Worm (Caenorhabditis elegans) whole organism, late embryonic: Measurements from ENCODE around the gene C25A8.1.

Experiments
- K02D7.2 ChIP-seq: sonication (generic microtip); optimal IDR thresholded peaks from 2 replicates; lab custom pipeline; 2017; ENCODE audit warnings: mild to moderate bottlenecking, missing genetic modification characterization, missing compliant biosample characterization
- T23F11.4 ChIP-seq: fragments of 200-800 bp; sonication (Bioruptor generic); optimal IDR thresholded peaks from 2 replicates; lab custom pipeline; 2018; ENCODE audit warnings: mild to moderate bottlenecking, missing genetic modification characterization, missing compliant biosample characterization
- Y22D7AL.16 ChIP-seq: sonication (generic microtip); optimal IDR thresholded peaks from 2 replicates; lab custom pipeline; 2016; ENCODE audit warnings: missing genetic modification characterization, missing compliant biosample characterization
- ahr-1 ChIP-seq: sonication (generic microtip); optimal IDR thresholded peaks from 2 replicates; lab custom pipeline; 2016; ENCODE audit warnings: missing genetic modification characterization, missing compliant biosample characterization
- ama-1 ChIP-seq: fragments of 150-350 bp; optimal IDR thresholded peaks from 2 replicates; lab custom pipeline; 2014
- ceh-14 ChIP-seq: sonication (generic microtip); optimal IDR thresholded peaks from 2 replicates; lab custom pipeline; 2016; ENCODE audit warnings: missing genotype, missing genetic modification characterization, missing compliant biosample characterization
- ceh-18 ChIP-seq: sonication (generic microtip); optimal IDR thresholded peaks from 2 replicates; lab custom pipeline; 2016; ENCODE audit warnings: missing genetic modification characterization, missing compliant biosample characterization
- ceh-19 ChIP-seq: fragments of 200-800 bp; sonication (Bioruptor generic); optimal IDR thresholded peaks from 2 replicates; lab custom pipeline; 2018; ENCODE audit warnings: mild to moderate bottlenecking, missing genetic modification characterization, missing compliant biosample characterization
- ceh-2 ChIP-seq: sonication (generic microtip); optimal IDR thresholded peaks from 2 replicates; lab custom pipeline; 2016; ENCODE audit warnings: missing genotype, missing genetic modification characterization, missing compliant biosample characterization
- ceh-30 ChIP-seq: fragments of 150-350 bp; optimal IDR thresholded peaks from 2 replicates; lab custom pipeline; 2014; ENCODE audit warnings: missing biosample characterization, missing genetic modification characterization
- ceh-31 ChIP-seq: sonication (generic microtip); optimal IDR thresholded peaks from 2 replicates; lab custom pipeline; 2016; ENCODE audit warnings: missing genetic modification characterization, missing compliant biosample characterization
- ceh-48 ChIP-seq: sonication (generic microtip); optimal IDR thresholded peaks from 2 replicates; lab custom pipeline; 2016; ENCODE audit warnings: missing genetic modification characterization, inconsistent platforms, missing compliant biosample characterization
- ceh-6 ChIP-seq: fragments of 200-800 bp; sonication (Bioruptor generic); optimal IDR thresholded peaks from 2 replicates; lab custom pipeline; 2018; ENCODE audit warnings: mild to moderate bottlenecking, missing genetic modification characterization, missing compliant biosample characterization
- che-1 ChIP-seq: sonication (generic microtip); optimal IDR thresholded peaks from 2 replicates; lab custom pipeline; 2016; ENCODE audit warnings: mild to moderate bottlenecking, missing genetic modification characterization, missing compliant biosample characterization
- dmd-4 ChIP-seq: sonication (generic microtip); optimal IDR thresholded peaks from 2 replicates; lab custom pipeline; 2016; ENCODE audit warnings: borderline replicate concordance, missing genetic modification characterization, missing compliant biosample characterization
- fax-1 ChIP-seq: sonication (generic microtip); optimal IDR thresholded peaks from 2 replicates; lab custom pipeline; 2016; ENCODE audit warnings: missing genotype, missing genetic modification characterization, missing compliant biosample characterization
- fkh-10 ChIP-seq: fragments of 150-350 bp; optimal IDR thresholded peaks from 2 replicates; lab custom pipeline; 2014; ENCODE audit warnings: missing biosample characterization, missing genetic modification reagents, missing genetic modification characterization
- gmeb-2 ChIP-seq: sonication (generic microtip); optimal IDR thresholded peaks from 2 replicates; lab custom pipeline; 2016; ENCODE audit warnings: missing genetic modification characterization, inconsistent platforms, missing compliant biosample characterization
- hlh-15 ChIP-seq: sonication (generic microtip); optimal IDR thresholded peaks from 2 replicates; lab custom pipeline; 2016; ENCODE audit warnings: missing genetic modification characterization, missing compliant biosample characterization
- hlh-30 ChIP-seq: sonication (generic microtip); optimal IDR thresholded peaks from 2 replicates; lab custom pipeline; 2017; ENCODE audit warnings: antibody characterized with exemption, missing genetic modification characterization, missing compliant biosample characterization; ENCODE audit not compliant: insufficient read depth
- hlh-8 ChIP-seq: sonication (generic microtip); optimal IDR thresholded peaks from 2 replicates; lab custom pipeline; 2016; ENCODE audit warnings: missing genotype, missing genetic modification characterization, missing compliant biosample characterization
- lim-6 ChIP-seq: sonication (generic microtip); optimal IDR thresholded peaks from 2 replicates; lab custom pipeline; 2016; ENCODE audit warnings: missing genetic modification characterization, missing compliant biosample characterization
- lin-11 ChIP-seq: fragments of 200-800 bp; sonication (Bioruptor generic); optimal IDR thresholded peaks from 2 replicates; lab custom pipeline; 2018; ENCODE audit warnings: mild to moderate bottlenecking, missing genetic modification characterization, missing compliant biosample characterization
- madf-2 ChIP-seq: sonication (generic microtip); optimal IDR thresholded peaks from 2 replicates; lab custom pipeline; 2017; ENCODE audit warnings: missing genetic modification characterization, missing compliant biosample characterization
- mec-3 ChIP-seq: sonication (generic microtip); optimal IDR thresholded peaks from 2 replicates; lab custom pipeline; 2016; ENCODE audit warnings: borderline replicate concordance, missing genetic modification characterization, missing compliant biosample characterization
- nfya-1 ChIP-seq: sonication (generic microtip); optimal IDR thresholded peaks from 2 replicates; lab custom pipeline; 2017; ENCODE audit warnings: missing genetic modification characterization, mild to moderate bottlenecking, missing compliant biosample characterization, antibody characterized with exemption, moderate library complexity
- nhr-11 ChIP-seq: fragments of 150-350 bp; optimal IDR thresholded peaks from 2 replicates; lab custom pipeline; 2014; ENCODE audit warnings: missing biosample characterization, missing genetic modification characterization
- nhr-232 ChIP-seq: sonication (generic microtip); optimal IDR thresholded peaks from 2 replicates; lab custom pipeline; 2016; ENCODE audit warnings: missing genetic modification characterization, missing compliant biosample characterization
- npax-4 ChIP-seq: sonication (generic microtip); optimal IDR thresholded peaks from 2 replicates; lab custom pipeline; 2016; ENCODE audit warnings: missing genetic modification characterization, missing compliant biosample characterization
- odd-2 ChIP-seq: sonication (generic microtip); optimal IDR thresholded peaks from 2 replicates; lab custom pipeline; 2017; ENCODE audit warnings: antibody characterized with exemption, mild to moderate bottlenecking, missing genetic modification characterization, missing compliant biosample characterization
- pag-3 ChIP-seq: sonication (generic microtip); optimal IDR thresholded peaks from 2 replicates; lab custom pipeline; 2016; ENCODE audit warnings: missing compliant biosample characterization, missing genetic modification characterization, borderline replicate concordance
- pat-9 ChIP-seq: fragments of 200-800 bp; sonication (Bioruptor generic); optimal IDR thresholded peaks from 2 replicates; lab custom pipeline; 2018; ENCODE audit warnings: mild to moderate bottlenecking, missing genetic modification characterization, moderate library complexity, missing compliant biosample characterization
- pax-1 ChIP-seq: fragments of 150-350 bp; optimal IDR thresholded peaks from 2 replicates; lab custom pipeline; 2014; ENCODE audit warnings: missing biosample characterization, missing genetic modification characterization
- pha-4 ChIP-seq: fragments of 150-350 bp; optimal IDR thresholded peaks from 2 replicates; lab custom pipeline; 2018; ENCODE audit warnings: missing biosample characterization, missing genetic modification reagents, missing genetic modification characterization
- ref-2 ChIP-seq: sonication (generic microtip); optimal IDR thresholded peaks from 2 replicates; lab custom pipeline; 2016; ENCODE audit warnings: missing genetic modification characterization, missing compliant biosample characterization
- rnt-1 ChIP-seq: sonication (generic microtip); optimal IDR thresholded peaks from 2 replicates; lab custom pipeline; 2016; ENCODE audit warnings: missing genetic modification characterization, missing compliant biosample characterization
- sdc-2 ChIP-seq: sonication (generic microtip); optimal IDR thresholded peaks from 2 replicates; lab custom pipeline; 2016; ENCODE audit warnings: missing genotype, missing genetic modification characterization, missing compliant biosample characterization
- sox-2 ChIP-seq: fragments of 200-800 bp; sonication (Bioruptor generic); IDR thresholded peaks from 2 replicates; pipeline ENCODE4 v1.3.6; 2022; ENCODE audit warnings: missing genetic modification reagents, missing genetic modification characterization, missing compliant biosample characterization
- syd-9 ChIP-seq: sonication (generic microtip); optimal IDR thresholded peaks from 2 replicates; lab custom pipeline; 2016; ENCODE audit warnings: mild to moderate bottlenecking, missing genetic modification characterization, moderate library complexity, missing compliant biosample characterization
- tbx-2 ChIP-seq: sonication (generic microtip); optimal IDR thresholded peaks from 2 replicates; lab custom pipeline; 2016; ENCODE audit warnings: missing genetic modification characterization, missing compliant biosample characterization
- tbx-7 ChIP-seq: sonication (generic microtip); optimal IDR thresholded peaks from 2 replicates; lab custom pipeline; 2016; ENCODE audit warnings: missing genotype, missing genetic modification characterization, missing compliant biosample characterization
- unc-3 ChIP-seq, 2 experiments: fragments of 200-800 bp in 1 of 2; sonication (Bioruptor generic) in 1 of 2; sonication (generic microtip) in 1 of 2; conservative IDR thresholded peaks in 1 of 2; optimal IDR thresholded peaks in 1 of 2; 2 replicates each; pipeline versions ENCODE4 v1.3.6 to Lab custom; 2016 to 2022; ENCODE audit warnings: missing compliant biosample characterization in 2 of 2, missing genetic modification characterization in 2 of 2, missing genetic modification reagents in 1 of 2
- unc-55 ChIP-seq: sonication (generic microtip); optimal IDR thresholded peaks from 2 replicates; lab custom pipeline; 2017; ENCODE audit warnings: missing biosample characterization, missing genetic modification reagents, missing genetic modification characterization
- unc-86 ChIP-seq: sonication (generic microtip); optimal IDR thresholded peaks from 2 replicates; lab custom pipeline; 2016; ENCODE audit warnings: missing genetic modification characterization, missing compliant biosample characterization
- zip-5 ChIP-seq: sonication (generic microtip); optimal IDR thresholded peaks from 2 replicates; lab custom pipeline; 2016; ENCODE audit warnings: missing genetic modification characterization, missing compliant biosample characterization
- ztf-16 ChIP-seq: sonication (generic microtip); optimal IDR thresholded peaks from 2 replicates; lab custom pipeline; 2017; ENCODE audit warnings: missing genetic modification characterization, missing compliant biosample characterization

Gene C25A8.1

ce11 chrIV:7035823-7036222, 24.9 kb downstream of the C25A8.1 start, which contains the start of gene C06G3.3:
C06G3.3 (plus strand) TSS chrIV:7036123.
- no peak for TF ChIP-seq lim-6

ce11 chrIV:7036790-7037189, 25.9 kb downstream of the C25A8.1 start, which contains the start of gene ufl-1:
ufl-1 (minus strand) TSS chrIV:7036859.
- TF ChIP-seq npax-4 (tag; lab: Kevin White, UChicago), result no peak
- no peak for TF ChIP-seq pha-4 (tag; lab: Kevin White, UChicago)
- no peak for TF ChIP-seq gmeb-2 (tag; lab: Kevin White, UChicago)
- TF ChIP-seq ama-1 (lab: Kevin White, UChicago), result no peak
- no peak for TF ChIP-seq che-1 (tag; lab: Kevin White, UChicago)
- TF ChIP-seq ceh-14 (tag; lab: Kevin White, UChicago), result no peak
- no peak for TF ChIP-seq pag-3
- TF ChIP-seq zip-5 (tag; lab: Kevin White, UChicago), result no peak
- no peak for TF ChIP-seq ceh-30 (tag; lab: Kevin White, UChicago)
- no peak for TF ChIP-seq sdc-2
- no peak for TF ChIP-seq unc-86 (tag; lab: Kevin White, UChicago)
- no peak for TF ChIP-seq ceh-6
- TF ChIP-seq pat-9, result no peak

- TF ChIP-seq hlh-15 (tag; lab: Kevin White, UChicago), result no peak
- no peak for TF ChIP-seq T23F11.4 (GFP tag; lab: Kevin White, UChicago)
- TF ChIP-seq ref-2, result peak; percentile 78
- peak; percentile 72 for TF ChIP-seq tbx-2 (tag; lab: Kevin White, UChicago)
- no peak for TF ChIP-seq unc-3 (GFP tag; conservative IDR thresholded peaks at IDR 0.05; lab: Robert Waterston, UW)
- peak; percentile 45 for TF ChIP-seq unc-3 (tag; optimal IDR thresholded peaks at IDR 0.05; lab: Kevin White, UChicago)
- TF ChIP-seq pha-4 (tag; lab: Kevin White, UChicago), result no peak
- TF ChIP-seq gmeb-2 (tag; lab: Kevin White, UChicago), result peak; percentile 72
- peak; percentile 30 for TF ChIP-seq madf-2 (tag; lab: Kevin White, UChicago)
- TF ChIP-seq nhr-11 (tag; lab: Kevin White, UChicago), result no peak
- peak; percentile 18 for TF ChIP-seq nhr-232 (tag; lab: Kevin White, UChicago)
- TF ChIP-seq ceh-14 (tag; lab: Kevin White, UChicago), result peak; percentile 62
- peak; percentile 47 for TF ChIP-seq ahr-1 (tag; lab: Kevin White, UChicago)
- peak; percentile 46 for TF ChIP-seq fax-1 (tag; lab: Kevin White, UChicago)
- TF ChIP-seq tbx-7 (tag; lab: Kevin White, UChicago), result peak; percentile 11
- TF ChIP-seq sdc-2, result peak; percentile 45
- TF ChIP-seq mec-3, result no peak
- TF ChIP-seq ceh-2 (tag; lab: Kevin White, UChicago), result peak; percentile 77
- no peak for TF ChIP-seq ceh-19 (GFP tag; lab: Kevin White, UChicago)
- TF ChIP-seq ztf-16, result peak; percentile 58
- no peak for TF ChIP-seq K02D7.2 (tag; lab: Kevin White, UChicago)
- peak; percentile 29 for TF ChIP-seq lin-11 (tag; lab: Kevin White, UChicago)
- TF ChIP-seq hlh-8 (tag; lab: Kevin White, UChicago), result peak; percentile 44
- no peak for TF ChIP-seq syd-9
- TF ChIP-seq nfya-1 (tag; lab: Kevin White, UChicago), result peak; percentile 76
- TF ChIP-seq hlh-30, result peak; percentile 71
- peak; percentile 22 for TF ChIP-seq Y22D7AL.16 (tag; lab: Kevin White, UChicago)
- peak; percentile 46 for TF ChIP-seq pax-1 (tag; lab: Kevin White, UChicago)
- TF ChIP-seq pag-3, result no peak
- no peak for TF ChIP-seq sox-2
- TF ChIP-seq odd-2, result peak; percentile 16
- TF ChIP-seq rnt-1 (tag; lab: Kevin White, UChicago), result peak; percentile 8
- peak; percentile 71 for TF ChIP-seq ceh-31
- peak; percentile 48 for TF ChIP-seq unc-86 (tag; lab: Kevin White, UChicago)
- peak; percentile 45 for TF ChIP-seq ceh-18
- TF ChIP-seq lim-6, result no peak
- TF ChIP-seq ceh-30 (tag; lab: Kevin White, UChicago), result no peak
- peak; percentile 9 for TF ChIP-seq pat-9
- TF ChIP-seq dmd-4 (tag; lab: Kevin White, UChicago), result no peak
- TF ChIP-seq unc-55 (GFP tag; lab: Kevin White, UChicago), result no peak
- TF ChIP-seq ceh-48 (tag; lab: Kevin White, UChicago), result peak; percentile 20
- peak; percentile 4 for TF ChIP-seq fkh-10 (GFP tag; lab: Kevin White, UChicago)
These were observed 28.7 kb downstream of the C25A8.1 start, which contains the start of the genes cogc-2 and klp-18 for ce11 chrIV:7039476-7040261. cogc-2 (minus strand) TSS chrIV:7039580. klp-18 (plus strand) TSS chrIV:7040211.
